Worm (Caenorhabditis elegans) whole organism, early embryonic: Measurements from ENCODE around the gene C03A3.1.

Experiments
- ama-1 ChIP-seq: fragments of 150-350 bp; optimal IDR thresholded peaks from 2 replicates; lab custom pipeline; 2014
- ceh-13 ChIP-seq: fragments of 200-800 bp; sonication (Bioruptor generic); optimal IDR thresholded peaks from 2 replicates; lab custom pipeline; 2018; ENCODE audit warnings: mild to moderate bottlenecking, missing genetic modification characterization, missing compliant biosample characterization
- pes-1 ChIP-seq: fragments of 200-800 bp; sonication (Bioruptor generic); IDR thresholded peaks from 2 replicates; pipeline ENCODE4 v1.3.6; 2022; ENCODE audit warnings: missing genetic modification reagents, missing genetic modification characterization, missing compliant biosample characterization
- scrt-1 ChIP-seq: fragments of 200-800 bp; sonication (Bioruptor generic); IDR thresholded peaks from 2 replicates; pipeline ENCODE4 v1.3.6; 2022; ENCODE audit warnings: missing genetic modification characterization, missing compliant biosample characterization

DNA sequence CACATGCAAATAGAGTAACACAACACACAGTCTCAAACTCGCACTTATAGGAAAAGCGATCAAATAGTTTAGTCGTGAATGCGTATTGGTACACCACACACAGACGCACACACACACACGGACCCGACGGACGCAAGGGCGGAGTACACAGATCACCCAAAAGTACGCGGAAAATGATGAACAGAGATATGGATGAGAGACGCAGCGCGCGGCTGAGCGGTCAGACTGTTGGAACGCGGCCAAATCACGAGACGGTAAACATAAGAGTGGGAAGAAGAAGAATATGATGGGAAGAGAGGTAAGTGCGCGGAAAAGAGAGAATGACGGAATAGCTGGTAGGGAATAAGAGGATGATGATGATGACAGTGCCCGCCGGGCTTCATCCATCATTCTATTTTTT, 9.1 kb upstream of the C03A3.1 start:
- no peak for TF ChIP-seq scrt-1
- TF ChIP-seq pes-1 (GFP tag; lab: Robert Waterston, UW): no peak
- no peak for TF ChIP-seq ceh-13 (GFP tag; lab: Kevin White, UChicago)
- TF ChIP-seq ama-1: no peak
